Fruit fly (Drosophila melanogaster): ENCODE data around the gene CG5280.

Gene CG5280

dm6 chr3L:9023627-9024026 lies 33.6 kb upstream of the CG5280 start (continued):
- peak; percentile 64 for TF ChIP-seq CG4820 (GFP tag; optimal IDR thresholded peaks at IDR 0.05)
- TF ChIP-seq CG6689 (GFP tag; IDR thresholded peaks at IDR 0.05), result peak; percentile 71
- peak; percentile 13 for TF ChIP-seq dm (GFP tag; optimal IDR thresholded peaks at IDR 0.05)
- TF ChIP-seq luna (GFP tag; optimal IDR thresholded peaks at IDR 0.05), result no peak
- no peak for TF ChIP-seq CG5180 (GFP tag; optimal IDR thresholded peaks at IDR 0.05)
- TF ChIP-seq Nf-YB (GFP tag; optimal IDR thresholded peaks at IDR 0.05), result no peak
- TF ChIP-seq CkIIα-i1 (GFP tag; IDR thresholded peaks at IDR 0.05), result no peak
- peak; percentile 31 for TF ChIP-seq CG10366 (GFP tag; IDR thresholded peaks at IDR 0.05)
- peak; percentile 38 for TF ChIP-seq CG12219 (GFP tag; optimal IDR thresholded peaks at IDR 0.05)
- peak; percentile 21 for TF ChIP-seq cato (GFP tag; optimal IDR thresholded peaks at IDR 0.05; ENCODE audit: borderline replicate concordance)
- no peak for TF ChIP-seq Gug (GFP tag; IDR thresholded peaks at IDR 0.05)
- no peak for TF ChIP-seq Sry-β (GFP tag; optimal IDR thresholded peaks at IDR 0.05)
- no peak for TF ChIP-seq CG14014 (GFP tag; IDR thresholded peaks at IDR 0.05)
- TF ChIP-seq CG4424 (GFP tag; optimal IDR thresholded peaks at IDR 0.05), result peak; percentile 65
- TF ChIP-seq CG31388 (GFP tag; optimal IDR thresholded peaks at IDR 0.05), result peak; percentile 10
- peak; percentile 35 for TF ChIP-seq CG3281 (GFP tag; optimal IDR thresholded peaks at IDR 0.05)
- 0 out of 2 replicates have a peak, but pooled peaks have one; percentile 5 for TF ChIP-seq Rx (GFP tag; IDR thresholded peaks at IDR 0.05)
- peak; percentile 57 for TF ChIP-seq CoRest (tag; optimal IDR thresholded peaks at IDR 0.05)
- TF ChIP-seq CG34376 (GFP tag; optimal IDR thresholded peaks at IDR 0.05), result no peak
- peak; percentile 75 for TF ChIP-seq row (GFP tag; IDR thresholded peaks at IDR 0.05)
- peak; percentile 86 for TF ChIP-seq CG18262 (tag; optimal IDR thresholded peaks at IDR 0.05)
- no peak for TF ChIP-seq GATAe (GFP tag; conservative IDR thresholded peaks at IDR 0.05)
- 0 out of 3 replicates have a peak, but pooled peaks have one; percentile 15 for TF ChIP-seq Aef1 (GFP tag; IDR thresholded peaks at IDR 0.05)
- peak; percentile 42 for TF ChIP-seq Meics (GFP tag; optimal IDR thresholded peaks at IDR 0.05)
- TF ChIP-seq exex (tag; optimal IDR thresholded peaks at IDR 0.05), result no peak
- TF ChIP-seq tup (GFP tag; optimal IDR thresholded peaks at IDR 0.05), result peak; percentile 48
- peak; percentile 49 for TF ChIP-seq CG17359 (tag; optimal IDR thresholded peaks at IDR 0.05)
- TF ChIP-seq lbe (GFP tag; optimal IDR thresholded peaks at IDR 0.05), result no peak
- TF ChIP-seq Dip2 (GFP tag; IDR thresholded peaks at IDR 0.05), result no peak
- no peak for TF ChIP-seq CG10565 (GFP tag; optimal IDR thresholded peaks at IDR 0.05)
- no peak for TF ChIP-seq bbx (GFP tag; IDR thresholded peaks at IDR 0.05; ENCODE audit: partially characterized antibody)
- no peak for TF ChIP-seq knrl (GFP tag; IDR thresholded peaks at IDR 0.05; ENCODE audit: partially characterized antibody)
- peak in 1 of 2 experiments; percentile 77 for TF ChIP-seq tll (GFP tag; optimal IDR thresholded peaks at IDR 0.05)
- TF ChIP-seq pita (GFP tag; optimal IDR thresholded peaks at IDR 0.05), result no peak
- no peak for TF ChIP-seq jigr1 (GFP tag; IDR thresholded peaks at IDR 0.05)
- TF ChIP-seq phol (tag; optimal IDR thresholded peaks at IDR 0.05), result peak; percentile 72
- peak; percentile 29 for TF ChIP-seq Dip3 (GFP tag; optimal IDR thresholded peaks at IDR 0.05)
- peak; percentile 26 for TF ChIP-seq CG18619 (GFP tag; optimal IDR thresholded peaks at IDR 0.05)
- no peak for TF ChIP-seq her (GFP tag; optimal IDR thresholded peaks at IDR 0.05)
- peak; percentile 63 for TF ChIP-seq CG7556 (GFP tag; optimal IDR thresholded peaks at IDR 0.05)
- TF ChIP-seq CG15073 (GFP tag; optimal IDR thresholded peaks at IDR 0.05), result no peak
- peak; percentile 78 for TF ChIP-seq CG12391 (tag; optimal IDR thresholded peaks at IDR 0.05)
- no peak for TF ChIP-seq CG4360 (GFP tag; IDR thresholded peaks at IDR 0.05)
- no peak for TF ChIP-seq schlank (tag; optimal IDR thresholded peaks at IDR 0.05)
- no peak for TF ChIP-seq h (optimal IDR thresholded peaks at IDR 0.05)
- TF ChIP-seq ac (GFP tag; optimal IDR thresholded peaks at IDR 0.05), result peak; percentile 87
- TF ChIP-seq NfI (GFP tag; optimal IDR thresholded peaks at IDR 0.05), result peak; percentile 39
- TF ChIP-seq Optix (GFP tag; IDR thresholded peaks at IDR 0.05), result peak; percentile 66; the same call in 2 of the 3 replicates
- no peak for TF ChIP-seq CG11085 (GFP tag; IDR thresholded peaks at IDR 0.05)
- TF ChIP-seq MESR4 (GFP tag; optimal IDR thresholded peaks at IDR 0.05), result peak; percentile 7
- TF ChIP-seq CG31365 (tag; optimal IDR thresholded peaks at IDR 0.05), result no peak
